Comparison of ENCODE assay signal across 5 fruit fly cellular contexts in the genomic region with DNA sequence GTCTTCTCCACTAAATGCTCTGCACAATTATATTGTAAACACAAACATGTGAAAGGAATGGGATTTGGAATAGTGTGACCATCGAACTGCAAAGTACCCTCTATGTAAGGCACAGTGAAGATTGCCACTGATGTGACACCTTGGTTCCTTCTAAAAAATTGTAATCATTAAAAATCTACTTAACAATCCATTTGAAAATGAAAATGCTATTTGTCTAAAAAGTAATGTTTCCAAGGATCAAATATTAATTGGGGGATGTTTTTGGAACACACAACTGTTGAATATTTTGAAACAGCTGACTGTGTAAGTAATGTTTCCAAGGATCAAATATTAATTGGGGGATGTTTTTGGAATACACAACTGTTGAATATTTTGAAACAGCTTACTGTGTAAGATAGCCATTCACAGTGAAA.
TF ChIP-seq lines count a peak whose summit lies in the region.

A gene (minus strand): TSS at position 304 of the 413 bp plus-strand sequence.

- TF ChIP-seq CTCF in whole organism, embryonic (GFP tag; optimal IDR thresholded peaks at IDR 0.05; lab: Kevin White, UChicago) = no peak

TF ChIP-seq in whole organism, adult, 20 proteins besides CTCF, POLR2A, EP300 and RAD21:
- peak; percentile 3 for TF ChIP-seq CG11617 (GFP tag; optimal IDR thresholded peaks at IDR 0.05; lab: Kevin White, UChicago)
- no peak for TF ChIP-seq toe (GFP tag; optimal IDR thresholded peaks at IDR 0.05; lab: Kevin White, UChicago)
- peak; percentile 55 for TF ChIP-seq CG5204 (GFP tag; optimal IDR thresholded peaks at IDR 0.05; lab: Kevin White, UChicago)
- TF ChIP-seq CG14711 (tag; optimal IDR thresholded peaks at IDR 0.05; lab: Kevin White, UChicago) = peak; percentile 24
- TF ChIP-seq Mnt (GFP tag; optimal IDR thresholded peaks at IDR 0.05; lab: Kevin White, UChicago) = peak; percentile 34
- TF ChIP-seq tj (GFP tag; optimal IDR thresholded peaks at IDR 0.05; lab: Kevin White, UChicago) = no peak
- no peak for TF ChIP-seq Clk (GFP tag; optimal IDR thresholded peaks at IDR 0.05; lab: Kevin White, UChicago)
- peak; percentile 10 for TF ChIP-seq CG33017 (tag; optimal IDR thresholded peaks at IDR 0.05; lab: Kevin White, UChicago)
- TF ChIP-seq cic (GFP tag; optimal IDR thresholded peaks at IDR 0.05; lab: Kevin White, UChicago) = no peak
- TF ChIP-seq CG7101 (tag; optimal IDR thresholded peaks at IDR 0.05; lab: Kevin White, UChicago) = peak; percentile 46
- no peak for TF ChIP-seq CG12768 (GFP tag; optimal IDR thresholded peaks at IDR 0.05; lab: Kevin White, UChicago)
- TF ChIP-seq CG7045 (GFP tag; optimal IDR thresholded peaks at IDR 0.05; lab: Kevin White, UChicago) = peak; percentile 13
- peak; percentile 37 for TF ChIP-seq Hr96 (GFP tag; optimal IDR thresholded peaks at IDR 0.05; lab: Kevin White, UChicago)
- no peak for TF ChIP-seq ovo (GFP tag; optimal IDR thresholded peaks at IDR 0.05; lab: Kevin White, UChicago)
- peak; percentile 27 for TF ChIP-seq CG1620 (GFP tag; optimal IDR thresholded peaks at IDR 0.05; lab: Kevin White, UChicago)
- no peak for TF ChIP-seq bab1 (GFP tag; optimal IDR thresholded peaks at IDR 0.05; lab: Kevin White, UChicago)

TF ChIP-seq in whole organism, embryonic, 481 proteins besides CTCF, POLR2A, EP300 and RAD21 (continues in another document):
- no peak for TF ChIP-seq CG6254 (GFP tag; optimal IDR thresholded peaks at IDR 0.05; lab: Kevin White, UChicago)
- TF ChIP-seq CG18599 (GFP tag; optimal IDR thresholded peaks at IDR 0.05; lab: Kevin White, UChicago) = peak; percentile 56
- no peak for TF ChIP-seq MTF-1 (GFP tag; optimal IDR thresholded peaks at IDR 0.05; lab: Kevin White, UChicago; ENCODE audit: borderline replicate concordance)
- TF ChIP-seq CG14667 (GFP tag; IDR thresholded peaks at IDR 0.05; lab: Robert Waterston, UW) = peak; percentile 63
- TF ChIP-seq Myb (GFP tag; optimal IDR thresholded peaks at IDR 0.05; lab: Kevin White, UChicago) = peak; percentile 55
- no peak for TF ChIP-seq vnd (GFP tag; IDR thresholded peaks at IDR 0.05; lab: Robert Waterston, UW; ENCODE audit: partially characterized antibody)
- peak; percentile 64 for TF ChIP-seq CHES-1-like (GFP tag; optimal IDR thresholded peaks at IDR 0.05; lab: Kevin White, UChicago)
- no peak for TF ChIP-seq CG13296 (GFP tag; optimal IDR thresholded peaks at IDR 0.05; lab: Kevin White, UChicago)
- no peak for TF ChIP-seq gt (GFP tag; IDR thresholded peaks at IDR 0.05; lab: Robert Waterston, UW)
- peak; percentile 75 for TF ChIP-seq H15 (GFP tag; IDR thresholded peaks at IDR 0.05; lab: Robert Waterston, UW)
- TF ChIP-seq schlank (tag; optimal IDR thresholded peaks at IDR 0.05; lab: Kevin White, UChicago) = peak; percentile 1
- TF ChIP-seq CG6813 (GFP tag; optimal IDR thresholded peaks at IDR 0.05; lab: Kevin White, UChicago) = peak; percentile 6
- TF ChIP-seq NC2β (GFP tag; optimal IDR thresholded peaks at IDR 0.05; lab: Kevin White, UChicago) = peak; percentile 56
- TF ChIP-seq CG10462 (GFP tag; optimal IDR thresholded peaks at IDR 0.05; lab: Kevin White, UChicago) = no peak
- peak; percentile 61 for TF ChIP-seq tx (GFP tag; optimal IDR thresholded peaks at IDR 0.05; lab: Kevin White, UChicago)
- TF ChIP-seq CG4404 (GFP tag; IDR thresholded peaks at IDR 0.05; lab: Robert Waterston, UW) = peak; percentile 53
- 0 out of 3 replicates have a peak, but pooled peaks have one; percentile 39 for TF ChIP-seq so (GFP tag; IDR thresholded peaks at IDR 0.05; lab: Robert Waterston, UW)

TF ChIP-seq in whole organism, prepupa, 60 proteins besides CTCF, POLR2A, EP300 and RAD21 (continues in another document):
- TF ChIP-seq OdsH (GFP tag; optimal IDR thresholded peaks at IDR 0.05; lab: Kevin White, UChicago) (peak; percentile 72), CG11294 (GFP tag; IDR thresholded peaks at IDR 0.05; lab: Robert Waterston, UW) (peak; percentile 45; the same call in 1 of the 2 replicates), Sox102F (GFP tag; optimal IDR thresholded peaks at IDR 0.05; lab: Kevin White, UChicago) (no peak), CG7368 (GFP tag; optimal IDR thresholded peaks at IDR 0.05; lab: Kevin White, UChicago) (peak; percentile 56), CG11902 (GFP tag; optimal IDR thresholded peaks at IDR 0.05; lab: Kevin White, UChicago) (peak; percentile 47), CG11762 (GFP tag; optimal IDR thresholded peaks at IDR 0.05; lab: Kevin White, UChicago; ENCODE audit: insufficient read depth) (peak; percentile 40), CG6163 (GFP tag; IDR thresholded peaks at IDR 0.05; lab: Robert Waterston, UW) (peak; percentile 74), Hr38 (GFP tag; optimal IDR thresholded peaks at IDR 0.05; lab: Kevin White, UChicago) (peak; percentile 4), CG16779 (tag; optimal IDR thresholded peaks at IDR 0.05; lab: Kevin White, UChicago) (no peak), Ets21C (GFP tag; optimal IDR thresholded peaks at IDR 0.05; lab: Kevin White, UChicago) (no peak), dac (GFP tag; optimal IDR thresholded peaks at IDR 0.05; lab: Kevin White, UChicago) (peak; percentile 7), fd59A (GFP tag; optimal IDR thresholded peaks at IDR 0.05; lab: Kevin White, UChicago) (no peak), CG10631 (GFP tag; optimal IDR thresholded peaks at IDR 0.05; lab: Kevin White, UChicago) (no peak), acj6 (GFP tag; optimal IDR thresholded peaks at IDR 0.05; lab: Kevin White, UChicago) (peak; percentile 62), CG6808 (GFP tag; optimal IDR thresholded peaks at IDR 0.05; lab: Kevin White, UChicago) (no peak), ss (GFP tag; optimal IDR thresholded peaks at IDR 0.05; lab: Kevin White, UChicago) (no peak), Smox (GFP tag; optimal IDR thresholded peaks at IDR 0.05; lab: Kevin White, UChicago) (no peak), pdm3 (GFP tag; optimal IDR thresholded peaks at IDR 0.05; lab: Kevin White, UChicago) (no peak), CG6854 (GFP tag; optimal IDR thresholded peaks at IDR 0.05; lab: Kevin White, UChicago) (no peak)

TF ChIP-seq in whole organism, pupa, 21 proteins besides CTCF, POLR2A, EP300 and RAD21:
- peak; percentile 65 for TF ChIP-seq CG12605 (GFP tag; IDR thresholded peaks at IDR 0.05; lab: Robert Waterston, UW)
- TF ChIP-seq CG34367 (tag; optimal IDR thresholded peaks at IDR 0.05; lab: Kevin White, UChicago) = peak; percentile 47
- peak; percentile 62 for TF ChIP-seq rn (GFP tag; IDR thresholded peaks at IDR 0.05; lab: Robert Waterston, UW)
- no peak for TF ChIP-seq D1 (tag; optimal IDR thresholded peaks at IDR 0.05; lab: Kevin White, UChicago)
- TF ChIP-seq CG17806 (tag; optimal IDR thresholded peaks at IDR 0.05; lab: Kevin White, UChicago) = peak; percentile 61
- TF ChIP-seq Snoo (tag; optimal IDR thresholded peaks at IDR 0.05; lab: Kevin White, UChicago) = no peak
- no peak for TF ChIP-seq Pif1A (GFP tag; optimal IDR thresholded peaks at IDR 0.05; lab: Kevin White, UChicago)
- TF ChIP-seq CG9948 (tag; optimal IDR thresholded peaks at IDR 0.05; lab: Kevin White, UChicago) = peak; percentile 9
- TF ChIP-seq fd96Ca (GFP tag; IDR thresholded peaks at IDR 0.05; lab: Robert Waterston, UW) = no peak
- no peak for TF ChIP-seq Pif1B (GFP tag; optimal IDR thresholded peaks at IDR 0.05; lab: Kevin White, UChicago)
- TF ChIP-seq CG32121 (GFP tag; IDR thresholded peaks at IDR 0.05; lab: Robert Waterston, UW) = peak; percentile 68
- no peak for TF ChIP-seq CG10348 (GFP tag; IDR thresholded peaks at IDR 0.05; lab: Robert Waterston, UW)
- peak; percentile 56 for TF ChIP-seq CG8159 (tag; optimal IDR thresholded peaks at IDR 0.05; lab: Kevin White, UChicago)
- no peak for TF ChIP-seq gl (tag; optimal IDR thresholded peaks at IDR 0.05; lab: Kevin White, UChicago)
- no peak for TF ChIP-seq CG13204 (GFP tag; optimal IDR thresholded peaks at IDR 0.05; lab: Kevin White, UChicago)
- TF ChIP-seq EcR (GFP tag; optimal IDR thresholded peaks at IDR 0.05; lab: Kevin White, UChicago) = no peak
- TF ChIP-seq CG4496 (GFP tag; IDR thresholded peaks at IDR 0.05; lab: Robert Waterston, UW) = peak; percentile 78
- TF ChIP-seq CG14655 (GFP tag; optimal IDR thresholded peaks at IDR 0.05; lab: Kevin White, UChicago) = no peak
- peak; percentile 60 for TF ChIP-seq Ets98B (GFP tag; IDR thresholded peaks at IDR 0.05; lab: Robert Waterston, UW)
- peak; percentile 55 for TF ChIP-seq CG8301 (tag; optimal IDR thresholded peaks at IDR 0.05; lab: Kevin White, UChicago)
- TF ChIP-seq CG15710 (tag; optimal IDR thresholded peaks at IDR 0.05; lab: Kevin White, UChicago) = peak; percentile 41

TF ChIP-seq in whole organism, wandering third instar larva, 38 proteins besides CTCF, POLR2A, EP300 and RAD21 (continues in another document):
- TF ChIP-seq GATAd (GFP tag; optimal IDR thresholded peaks at IDR 0.05; lab: Kevin White, UChicago) (no peak), Sp1 (GFP tag; optimal IDR thresholded peaks at IDR 0.05; lab: Kevin White, UChicago) (peak; percentile 10), Hnf4 (GFP tag; optimal IDR thresholded peaks at IDR 0.05; lab: Kevin White, UChicago) (no peak), fru (GFP tag; optimal IDR thresholded peaks at IDR 0.05; lab: Kevin White, UChicago) (peak; percentile 57), sv (GFP tag; optimal IDR thresholded peaks at IDR 0.05; lab: Kevin White, UChicago) (peak; percentile 28), lola (GFP tag; optimal IDR thresholded peaks at IDR 0.05; lab: Kevin White, UChicago) (no peak), HLH106 (tag; optimal IDR thresholded peaks at IDR 0.05; lab: Kevin White, UChicago) (peak; percentile 58), N (GFP tag; optimal IDR thresholded peaks at IDR 0.05; lab: Kevin White, UChicago) (no peak), dmrt93B (GFP tag; optimal IDR thresholded peaks at IDR 0.05; lab: Kevin White, UChicago) (no peak), Vsx2 (GFP tag; optimal IDR thresholded peaks at IDR 0.05; lab: Kevin White, UChicago; ENCODE audit: partially characterized antibody) (no peak), psq (GFP tag; optimal IDR thresholded peaks at IDR 0.05; lab: Kevin White, UChicago) (peak; percentile 25), h (GFP tag; optimal IDR thresholded peaks at IDR 0.05; lab: Kevin White, UChicago) (peak; percentile 52), jim (GFP tag; optimal IDR thresholded peaks at IDR 0.05; lab: Kevin White, UChicago) (no peak), Dif (GFP tag; optimal IDR thresholded peaks at IDR 0.05; lab: Kevin White, UChicago; ENCODE audit: partially characterized antibody) (no peak), rgr (GFP tag; optimal IDR thresholded peaks at IDR 0.05; lab: Kevin White, UChicago) (peak; percentile 67), CG9705 (GFP tag; optimal IDR thresholded peaks at IDR 0.05; lab: Kevin White, UChicago) (peak; percentile 27), woc (GFP tag; optimal IDR thresholded peaks at IDR 0.05; lab: Kevin White, UChicago) (peak; percentile 76), sage (GFP tag; optimal IDR thresholded peaks at IDR 0.05; lab: Kevin White, UChicago) (no peak), Dfd (GFP tag; optimal IDR thresholded peaks at IDR 0.05; lab: Kevin White, UChicago) (no peak), pan (optimal IDR thresholded peaks at IDR 0.05; lab: Kevin White, UChicago) (no peak), usp (GFP tag; optimal IDR thresholded peaks at IDR 0.05; lab: Kevin White, UChicago) (no peak), ey (GFP tag; optimal IDR thresholded peaks at IDR 0.05; lab: Kevin White, UChicago) (peak; percentile 75), foxo (GFP tag; optimal IDR thresholded peaks at IDR 0.05; lab: Kevin White, UChicago) (peak in 1 of 2 experiments; percentile 72)
